Worm (Caenorhabditis elegans) whole organism, midembryonic: ENCODE results near the gene Y75B12B.3.

Source experiments
- flt-1 ChIP-seq: fragments of 200-800 bp; sonication (Bioruptor generic); IDR thresholded peaks from 2 replicates; pipeline ENCODE4 v1.3.6; 2022; ENCODE audit warnings: missing genetic modification characterization, missing compliant biosample characterization
- med-1 ChIP-seq: sonication (generic microtip); optimal IDR thresholded peaks from 2 replicates; lab custom pipeline; 2017; ENCODE audit warnings: missing genetic modification characterization, mild to moderate bottlenecking, missing compliant biosample characterization, antibody characterized with exemption, missing genetic modification reagents; ENCODE audit not compliant: insufficient read depth
- ref-1 ChIP-seq: fragments of 200-800 bp; sonication (Bioruptor generic); conservative IDR thresholded peaks from 2 replicates; pipeline ENCODE4 v1.3.6; 2022; ENCODE audit warnings: missing genetic modification reagents, missing genetic modification characterization, missing compliant biosample characterization
- ztf-29 ChIP-seq: fragments of 200-800 bp; sonication (Bioruptor generic); IDR thresholded peaks from 2 replicates; pipeline ENCODE4 v1.3.6; 2022; ENCODE audit warnings: missing genetic modification reagents, missing genetic modification characterization, missing compliant biosample characterization

ce11 chrV:15181899-15182298 is 4.2 kb downstream of the Y75B12B.3 start:
- TF ChIP-seq ztf-29 (no peak), ref-1 (GFP tag; lab: Robert Waterston, UW) (no peak), med-1 (GFP tag; lab: Kevin White, UChicago) (no peak), flt-1 (GFP tag; lab: Robert Waterston, UW) (no peak)
